Fruit fly (Drosophila melanogaster) Kc167 (cell line): ENCODE measurements around the gene Dpp10.

Experiments used
- Myc ChIP-seq: fragments of >200 bp; optimal IDR thresholded peaks from 2 replicates; lab custom pipeline; 2017; ENCODE audit warnings: missing external identifiers
- Sin3A ChIP-seq: fragments of >200 bp; optimal IDR thresholded peaks from 2 replicates; lab custom pipeline; 2018; ENCODE audit warnings: missing external identifiers
- h ChIP-seq: fragments of >200 bp; optimal IDR thresholded peaks from 3 replicates; lab custom pipeline; 2018; ENCODE audit warnings: missing external identifiers
- insv ChIP-seq: fragments of >200 bp; optimal IDR thresholded peaks from 3 replicates; lab custom pipeline; 2018; ENCODE audit warnings: missing external identifiers
- psq ChIP-seq: fragments of >200 bp; optimal IDR thresholded peaks from 2 replicates; lab custom pipeline; 2017; ENCODE audit warnings: missing external identifiers
- ttk ChIP-seq: sonication (Bioruptor generic); optimal IDR thresholded peaks from 2 replicates; lab custom pipeline; 2017; ENCODE audit warnings: missing external identifiers

Gene Dpp10

DNA sequence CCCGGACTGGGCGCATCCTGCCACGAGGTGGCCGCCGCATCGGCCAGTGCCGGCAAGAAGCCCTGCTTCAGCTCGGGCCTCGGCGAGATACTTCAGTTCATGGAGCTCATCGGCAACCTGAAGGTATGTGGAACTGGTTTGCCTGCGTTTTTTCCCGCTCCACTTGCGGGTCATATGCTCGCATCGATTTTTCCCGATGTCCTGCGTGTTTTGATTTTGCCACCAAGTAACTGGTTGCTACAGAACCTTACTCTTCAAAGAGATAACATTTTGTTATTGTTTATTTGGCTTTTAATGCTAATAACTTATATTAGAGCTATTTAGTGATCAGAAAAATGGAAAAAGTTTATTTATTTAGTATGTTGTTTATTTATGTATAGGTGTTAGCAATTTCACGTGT is 12.3 kb upstream of the Dpp10 start:
- TF ChIP-seq h (lab: Kevin White, UChicago) (no peak), Myc (no peak), insv (lab: Kevin White, UChicago) (no peak), psq (lab: Kevin White, UChicago) (no peak), Sin3A (lab: Kevin White, UChicago) (no peak), ttk (lab: Kevin White, UChicago) (no peak)

DNA sequence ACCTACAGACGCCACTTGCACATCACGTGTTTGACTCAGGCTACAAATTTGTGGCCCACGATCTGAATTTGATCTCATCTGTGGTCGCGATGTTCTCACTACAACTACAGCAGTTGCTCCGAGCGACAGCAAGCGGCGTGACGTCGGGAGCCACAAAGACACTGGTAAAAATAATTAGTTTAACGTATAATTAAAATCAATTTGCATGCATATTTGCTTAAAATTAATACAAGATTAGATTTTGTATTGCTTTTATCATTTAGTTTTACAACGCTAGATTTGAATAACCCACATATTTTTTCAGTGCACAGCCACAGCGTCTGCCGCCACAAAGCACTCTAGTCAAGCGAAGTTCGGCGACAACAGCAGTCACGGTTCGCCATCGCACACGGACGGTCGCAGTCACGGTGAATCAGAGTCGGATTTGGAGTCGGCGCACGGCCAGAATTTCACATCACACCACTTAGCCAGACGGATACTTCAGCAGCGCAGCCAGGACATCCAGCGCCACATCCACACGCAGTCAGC is 11.7 kb upstream of the Dpp10 start:
- TF ChIP-seq ttk (lab: Kevin White, UChicago) (no peak), psq (lab: Kevin White, UChicago) (no peak), Myc (no peak), insv (lab: Kevin White, UChicago) (no peak), Sin3A (lab: Kevin White, UChicago) (no peak), h (lab: Kevin White, UChicago) (no peak)

DNA sequence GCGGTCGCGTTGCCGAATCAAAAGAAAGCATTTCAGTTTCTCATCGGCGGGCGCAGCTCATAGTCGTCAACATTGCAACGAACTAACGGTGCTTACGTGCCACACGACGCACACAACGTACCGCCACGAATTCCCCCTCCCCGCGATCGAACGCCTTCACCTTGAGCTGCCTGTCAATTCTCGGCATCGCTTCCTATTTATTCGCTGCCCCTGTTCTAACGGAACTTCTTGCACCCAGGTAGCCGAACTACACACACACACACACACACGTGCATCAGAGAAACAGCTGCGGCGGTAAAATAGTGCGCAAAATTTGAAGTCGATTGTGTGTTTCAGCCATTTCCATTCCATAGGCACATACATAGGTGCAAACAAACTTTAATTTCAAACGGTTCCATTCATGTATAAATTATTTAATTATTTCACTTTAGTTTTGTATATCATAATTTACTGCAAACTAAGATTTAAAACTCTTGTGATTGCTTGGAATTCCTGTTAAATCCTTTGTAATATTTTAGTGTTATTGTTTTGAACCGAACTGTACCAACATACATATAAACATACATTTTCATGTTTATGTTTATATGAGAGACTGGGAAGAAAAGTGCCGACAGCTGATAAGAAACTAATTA is 10.6 kb upstream of the Dpp10 start:
- no peak for TF ChIP-seq psq (lab: Kevin White, UChicago)
- TF ChIP-seq insv (lab: Kevin White, UChicago), result no peak
- no peak for TF ChIP-seq Myc
- no peak for TF ChIP-seq Sin3A (lab: Kevin White, UChicago)
- TF ChIP-seq h (lab: Kevin White, UChicago), result no peak
- TF ChIP-seq ttk (lab: Kevin White, UChicago), result no peak

DNA sequence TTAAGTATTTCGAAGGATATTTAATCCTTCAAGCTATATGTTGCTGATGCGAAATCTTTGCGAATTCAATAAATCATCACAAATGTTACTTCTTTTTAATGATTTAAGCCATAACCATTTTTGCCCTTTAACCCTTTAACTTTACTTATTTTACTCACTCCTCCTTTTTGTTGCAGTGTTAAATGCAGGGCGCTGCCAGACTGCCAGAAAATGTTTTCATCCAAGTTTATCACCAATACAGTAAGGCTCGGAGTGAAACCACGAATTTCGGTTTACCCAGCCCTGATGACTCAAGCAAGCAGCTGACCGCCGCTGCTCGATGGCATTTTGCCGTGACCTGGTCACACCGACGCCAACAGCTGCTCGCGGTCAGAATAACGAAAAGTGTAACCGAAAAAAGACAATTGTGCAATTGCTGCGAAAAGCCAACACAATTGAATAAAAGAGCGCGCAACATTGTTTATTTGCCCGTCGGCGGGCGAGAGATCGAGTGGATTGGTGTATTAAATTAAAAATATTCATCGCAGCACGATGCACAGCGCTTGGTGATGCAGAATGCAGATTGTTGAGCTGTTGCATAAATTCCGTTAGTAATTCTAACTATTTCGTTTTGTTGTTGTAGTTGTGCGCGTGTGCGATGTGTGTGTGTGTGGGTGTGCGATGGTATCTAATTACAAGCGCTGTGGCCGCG is 10.0 kb upstream of the Dpp10 start, which contains the start of gene CG11050:
Gene CG11050 (plus strand): TSS at position 329 of the 691 bp plus-strand sequence.
- TF ChIP-seq ttk (lab: Kevin White, UChicago), result no peak
- no peak for TF ChIP-seq psq (lab: Kevin White, UChicago)
- TF ChIP-seq Sin3A (lab: Kevin White, UChicago), result no peak
- no peak for TF ChIP-seq h (lab: Kevin White, UChicago)

DNA sequence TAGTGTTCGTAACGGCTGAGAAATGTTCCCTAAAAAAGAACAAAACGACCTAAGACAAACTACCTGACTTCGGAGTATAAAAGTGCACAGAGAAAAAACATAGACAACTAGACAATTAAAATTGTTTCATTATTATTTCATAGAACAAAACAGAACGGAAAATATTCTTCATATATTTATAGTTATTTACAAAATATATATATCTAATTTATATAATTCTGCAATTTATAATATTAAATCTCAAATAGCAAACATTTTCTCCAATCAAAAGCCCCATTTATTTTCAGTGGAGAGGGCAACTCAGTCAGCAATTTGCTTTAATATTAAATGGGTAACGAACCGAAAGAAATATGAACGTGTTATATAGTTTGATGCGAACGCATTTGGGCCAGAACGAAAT is 5.8 kb downstream of the Dpp10 start:
- TF ChIP-seq psq (lab: Kevin White, UChicago), result no peak
- no peak for TF ChIP-seq Myc
- no peak for TF ChIP-seq insv (lab: Kevin White, UChicago)
- no peak for TF ChIP-seq Sin3A (lab: Kevin White, UChicago)
- no peak for TF ChIP-seq ttk (lab: Kevin White, UChicago)
- TF ChIP-seq h (lab: Kevin White, UChicago), result no peak

DNA sequence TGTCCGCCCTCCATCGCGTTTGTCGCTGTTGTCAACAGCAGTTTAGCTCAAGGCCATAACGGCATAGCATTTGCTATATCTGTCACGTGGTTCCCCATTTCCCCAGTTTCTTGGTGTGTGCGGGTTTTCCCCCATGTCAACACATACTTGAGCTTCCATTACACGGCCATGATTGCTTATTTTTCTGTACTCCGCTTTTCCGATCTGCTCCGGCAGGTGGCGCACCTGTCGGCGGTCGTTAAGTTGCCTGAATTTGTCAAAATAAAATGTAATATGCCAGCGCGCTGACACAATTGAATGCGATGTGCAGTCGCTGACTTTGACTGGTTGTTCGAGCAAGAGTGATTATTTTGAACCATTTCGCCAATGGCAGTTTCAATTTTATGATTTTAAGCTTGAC is 16.5 kb downstream of the Dpp10 start:
- TF ChIP-seq Myc (no peak), h (lab: Kevin White, UChicago) (no peak), ttk (lab: Kevin White, UChicago) (no peak), Sin3A (lab: Kevin White, UChicago) (no peak), psq (lab: Kevin White, UChicago) (no peak), insv (lab: Kevin White, UChicago) (no peak)

DNA sequence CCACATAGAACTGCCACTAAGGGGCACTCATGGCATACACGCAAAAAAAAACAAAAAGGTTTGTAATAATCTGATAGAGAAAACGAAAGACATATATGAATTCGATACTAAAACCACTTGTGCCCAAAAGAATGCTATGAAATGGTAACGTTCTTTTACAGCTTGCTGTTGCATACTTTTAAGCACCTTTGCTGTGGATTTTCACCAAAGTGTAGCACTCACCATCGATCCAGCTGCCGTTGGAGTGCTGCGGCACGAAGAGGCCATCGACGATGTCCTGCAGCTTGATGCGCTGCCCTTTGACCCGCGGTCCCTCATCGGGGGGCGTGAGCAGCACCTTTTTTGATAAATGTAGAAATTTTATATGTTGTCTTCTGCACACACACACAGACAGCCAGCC is 21.8 kb downstream of the Dpp10 start:
- TF ChIP-seq Myc (no peak), h (lab: Kevin White, UChicago) (no peak), ttk (lab: Kevin White, UChicago) (no peak), Sin3A (lab: Kevin White, UChicago) (no peak), psq (lab: Kevin White, UChicago) (no peak), insv (lab: Kevin White, UChicago) (no peak)

DNA sequence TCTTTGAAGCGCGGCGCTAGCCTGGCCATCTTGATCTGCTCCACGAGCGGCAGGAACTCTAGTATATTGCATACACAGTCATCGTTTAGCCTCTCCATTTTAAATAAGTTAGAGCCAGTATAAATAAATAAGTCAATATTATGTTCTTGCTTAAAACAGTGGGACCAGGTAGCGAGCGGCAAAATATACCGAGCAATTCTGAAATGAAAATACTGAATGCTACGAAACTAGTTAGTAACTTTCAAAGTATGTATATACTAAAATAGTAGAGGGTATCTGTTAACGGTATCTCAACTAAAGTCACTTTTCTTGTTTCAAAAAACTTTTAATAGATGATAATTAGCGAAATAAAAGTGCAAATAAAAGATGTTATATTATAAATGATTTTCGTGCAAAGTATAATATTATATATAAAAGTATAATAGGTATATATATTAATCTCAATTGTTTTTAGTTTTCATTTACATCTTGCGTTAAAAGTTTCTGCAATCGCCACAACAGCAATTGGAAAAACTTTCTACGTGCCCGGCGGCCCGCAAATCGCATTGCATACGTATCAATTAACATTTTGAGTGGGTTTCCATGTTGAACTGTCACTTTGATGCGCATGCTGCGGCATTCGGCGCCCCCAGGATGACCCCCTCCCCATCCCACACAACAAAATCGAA is 34.7 kb downstream of the Dpp10 start, which contains the start of gene CG13766:
Gene CG13766 (minus strand): TSS at position 162 of the 668 bp plus-strand sequence.
- no peak for TF ChIP-seq psq (lab: Kevin White, UChicago)
- TF ChIP-seq h (lab: Kevin White, UChicago), result no peak
- no peak for TF ChIP-seq ttk (lab: Kevin White, UChicago)
- no peak for TF ChIP-seq Myc
- TF ChIP-seq insv (lab: Kevin White, UChicago), result no peak
- no peak for TF ChIP-seq Sin3A (lab: Kevin White, UChicago)

DNA sequence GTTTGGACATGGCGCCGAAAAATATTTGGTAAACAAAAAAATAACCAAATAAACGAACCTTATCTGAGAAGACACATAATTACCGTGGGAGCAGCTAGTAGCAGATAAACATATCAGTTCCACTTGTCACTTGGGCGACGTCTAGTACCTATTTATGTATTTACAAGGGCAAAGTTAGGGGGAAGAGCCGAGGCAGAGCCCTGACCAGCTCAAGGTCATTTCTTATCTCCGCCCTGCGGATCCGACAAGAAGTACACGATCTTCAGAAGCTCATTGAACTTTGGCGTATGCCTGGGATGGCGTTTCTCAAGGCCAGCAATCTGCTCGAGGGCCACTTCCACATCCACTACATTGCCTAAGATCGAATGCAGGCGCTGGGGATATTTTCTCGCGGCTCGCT is 35.9 kb downstream of the Dpp10 start:
- TF ChIP-seq insv (lab: Kevin White, UChicago), result no peak
- no peak for TF ChIP-seq Myc
- no peak for TF ChIP-seq h (lab: Kevin White, UChicago)
- TF ChIP-seq psq (lab: Kevin White, UChicago), result no peak
- no peak for TF ChIP-seq ttk (lab: Kevin White, UChicago)
- no peak for TF ChIP-seq Sin3A (lab: Kevin White, UChicago)

DNA sequence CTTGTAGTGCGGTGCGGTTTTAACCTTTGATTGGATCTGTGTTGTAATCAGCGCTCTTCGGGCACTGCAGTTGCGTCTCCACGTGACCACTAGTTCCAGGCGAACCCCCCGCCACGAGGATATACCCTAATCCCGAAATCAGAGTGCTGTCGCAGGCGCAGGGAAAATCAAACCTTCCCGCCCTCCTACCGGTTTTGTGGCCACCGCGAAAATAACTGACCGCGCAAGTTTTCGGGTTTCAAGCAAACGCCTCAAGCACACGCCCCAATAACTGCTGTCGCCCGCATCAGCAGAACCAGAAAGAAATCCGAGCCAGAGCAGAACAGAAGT is 38.5 kb downstream of the Dpp10 start:
- TF ChIP-seq psq (lab: Kevin White, UChicago), result no peak
- TF ChIP-seq Myc, result no peak
- no peak for TF ChIP-seq insv (lab: Kevin White, UChicago)
- TF ChIP-seq h (lab: Kevin White, UChicago), result no peak
